Worm (Caenorhabditis elegans) whole organism, early embryonic: ENCODE measurements around the gene mpst-3.
"Not testable (repeated sequence)": the region's sequence is repeated elsewhere in the genome, so short reads cannot be mapped to it uniquely, and the experiment has no call there.

ENCODE experiments used
- B0310.2 ChIP-seq: sonication (generic microtip); optimal IDR thresholded peaks from 2 replicates; lab custom pipeline; 2016; ENCODE audit warnings: mild to moderate bottlenecking, missing genetic modification characterization, missing compliant biosample characterization
- F13C5.2 ChIP-seq: sonication (generic microtip); optimal IDR thresholded peaks from 2 replicates; lab custom pipeline; 2017; ENCODE audit warnings: mild to moderate bottlenecking, missing genetic modification characterization, inconsistent platforms, missing compliant biosample characterization
- aly-1 ChIP-seq: sonication (generic microtip); optimal IDR thresholded peaks from 2 replicates; lab custom pipeline; 2016; ENCODE audit warnings: missing genetic modification characterization, missing compliant biosample characterization
- ama-1 ChIP-seq: fragments of 150-350 bp; optimal IDR thresholded peaks from 2 replicates; lab custom pipeline; 2014
- ceh-13 ChIP-seq: fragments of 200-800 bp; sonication (Bioruptor generic); optimal IDR thresholded peaks from 2 replicates; lab custom pipeline; 2018; ENCODE audit warnings: mild to moderate bottlenecking, missing genetic modification characterization, missing compliant biosample characterization
- ceh-36 ChIP-seq: sonication (generic microtip); optimal IDR thresholded peaks from 2 replicates; lab custom pipeline; 2016; ENCODE audit warnings: missing genetic modification characterization, inconsistent platforms, missing compliant biosample characterization
- ets-7 ChIP-seq: sonication (generic microtip); optimal IDR thresholded peaks from 2 replicates; lab custom pipeline; 2016; ENCODE audit warnings: missing genotype, missing genetic modification characterization, missing compliant biosample characterization
- flt-1 ChIP-seq: fragments of 200-800 bp; sonication (Bioruptor generic); IDR thresholded peaks from 2 replicates; pipeline ENCODE4 v1.3.6; 2022; ENCODE audit warnings: missing genetic modification characterization, missing compliant biosample characterization
- hmbx-1 ChIP-seq: sonication (generic microtip); optimal IDR thresholded peaks from 2 replicates; lab custom pipeline; 2016; ENCODE audit warnings: mild to moderate bottlenecking, missing genetic modification characterization, missing compliant biosample characterization
- hmg-4 ChIP-seq: fragments of 200-800 bp; sonication (Bioruptor generic); optimal IDR thresholded peaks from 2 replicates; lab custom pipeline; 2018; ENCODE audit warnings: mild to moderate bottlenecking, missing genetic modification characterization, missing compliant biosample characterization
- hnd-1 ChIP-seq: sonication (generic microtip); optimal IDR thresholded peaks from 2 replicates; lab custom pipeline; 2016; ENCODE audit warnings: missing genetic modification characterization, missing compliant biosample characterization
- pes-1 ChIP-seq: fragments of 200-800 bp; sonication (Bioruptor generic); IDR thresholded peaks from 2 replicates; pipeline ENCODE4 v1.3.6; 2022; ENCODE audit warnings: missing genetic modification reagents, missing genetic modification characterization, missing compliant biosample characterization
- scrt-1 ChIP-seq: fragments of 200-800 bp; sonication (Bioruptor generic); IDR thresholded peaks from 2 replicates; pipeline ENCODE4 v1.3.6; 2022; ENCODE audit warnings: missing genetic modification characterization, missing compliant biosample characterization
- sea-1 ChIP-seq: fragments of 200-800 bp; sonication (Bioruptor generic); conservative IDR thresholded peaks from 2 replicates; pipeline ENCODE4 v1.3.6; 2022; ENCODE audit warnings: missing genetic modification characterization, missing compliant biosample characterization
- tbx-11 ChIP-seq: fragments of 200-800 bp; sonication (Bioruptor generic); IDR thresholded peaks from 2 replicates; pipeline ENCODE4 v1.3.6; 2022; ENCODE audit warnings: missing genetic modification characterization, missing compliant biosample characterization
- tbx-37 ChIP-seq: fragments of 200-800 bp; sonication (Bioruptor generic); conservative IDR thresholded peaks from 2 replicates; pipeline ENCODE4 v1.3.6; 2022; ENCODE audit warnings: missing genetic modification reagents, missing genetic modification characterization, missing compliant biosample characterization
- tra-4 ChIP-seq: sonication (generic microtip); optimal IDR thresholded peaks from 2 replicates; lab custom pipeline; 2017; ENCODE audit warnings: missing genetic modification characterization, missing compliant biosample characterization

The mpst-3 gene

DNA sequence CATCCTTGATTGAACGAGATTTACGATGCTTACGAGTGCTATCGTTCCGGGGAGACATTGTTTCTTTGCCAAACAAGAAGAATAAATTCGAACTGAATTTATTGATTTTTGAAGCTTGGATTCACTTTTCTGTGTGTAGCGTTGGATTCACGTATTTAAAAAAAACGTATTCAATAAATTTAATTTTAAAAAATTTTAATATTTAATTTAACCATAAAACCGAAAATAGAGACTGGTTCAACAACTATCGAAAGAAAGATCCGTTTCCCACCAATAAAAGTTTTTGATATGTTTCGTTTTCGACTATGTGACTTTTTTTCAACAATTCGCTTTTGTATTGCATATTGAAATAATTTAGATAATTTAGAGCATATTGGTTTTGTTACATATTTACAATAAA, 20.1 kb upstream of the mpst-3 start, which contains the start of gene ZC412.5:
ZC412.5 (minus strand) TSS at position 101 of the 400 bp plus-strand sequence.
- no peak for TF ChIP-seq hmg-4 (GFP tag; lab: Kevin White, UChicago)
- no peak for TF ChIP-seq aly-1 (tag; lab: Kevin White, UChicago)
- TF ChIP-seq flt-1 (GFP tag; lab: Robert Waterston, UW): no peak
- no peak for TF ChIP-seq pes-1 (GFP tag; lab: Robert Waterston, UW)
- TF ChIP-seq tbx-11: no peak
- no peak for TF ChIP-seq hmbx-1 (tag; lab: Kevin White, UChicago)
- no peak for TF ChIP-seq ama-1

DNA sequence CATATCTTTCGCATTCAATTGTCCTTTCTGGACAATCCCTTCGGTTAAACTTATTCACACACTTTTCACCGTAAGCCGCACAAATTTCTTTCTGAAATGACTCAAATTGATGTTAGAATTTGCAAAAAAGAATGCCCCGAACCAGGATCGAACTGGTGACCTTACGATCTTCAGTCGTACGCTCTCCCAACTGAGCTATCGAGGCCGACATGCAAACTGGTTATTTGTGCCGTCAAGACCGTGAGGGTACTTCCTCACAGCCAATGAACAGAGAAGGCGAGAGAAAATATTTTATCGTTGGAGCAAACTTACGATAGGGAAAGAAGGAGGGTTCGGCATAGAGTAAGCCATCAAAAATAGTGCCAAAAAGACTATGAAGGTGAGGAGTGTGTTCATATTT, 19.2 kb upstream of the mpst-3 start:
- TF ChIP-seq hmg-4 (GFP tag; lab: Kevin White, UChicago) (peak; percentile 41), ceh-36 (tag; lab: Kevin White, UChicago) (peak; percentile 53), pes-1 (GFP tag; lab: Robert Waterston, UW) (peak; percentile 83), tbx-11 (peak; percentile 45; the same call in 1 of the 2 replicates), hmbx-1 (tag; lab: Kevin White, UChicago) (no peak), tbx-37 (peak; percentile 49; the same call in 1 of the 2 replicates), hnd-1 (tag; lab: Kevin White, UChicago) (no peak), B0310.2 (tag; lab: Kevin White, UChicago) (peak; percentile 72), scrt-1 (GFP tag; lab: Robert Waterston, UW) (peak; percentile 74), ets-7 (tag; lab: Kevin White, UChicago) (no peak), sea-1 (GFP tag; lab: Robert Waterston, UW) (no peak), ceh-13 (GFP tag; lab: Kevin White, UChicago) (peak; percentile 30), tra-4 (no peak), F13C5.2 (tag; lab: Kevin White, UChicago) (peak; percentile 44), flt-1 (GFP tag; lab: Robert Waterston, UW) (peak; percentile 73)

DNA sequence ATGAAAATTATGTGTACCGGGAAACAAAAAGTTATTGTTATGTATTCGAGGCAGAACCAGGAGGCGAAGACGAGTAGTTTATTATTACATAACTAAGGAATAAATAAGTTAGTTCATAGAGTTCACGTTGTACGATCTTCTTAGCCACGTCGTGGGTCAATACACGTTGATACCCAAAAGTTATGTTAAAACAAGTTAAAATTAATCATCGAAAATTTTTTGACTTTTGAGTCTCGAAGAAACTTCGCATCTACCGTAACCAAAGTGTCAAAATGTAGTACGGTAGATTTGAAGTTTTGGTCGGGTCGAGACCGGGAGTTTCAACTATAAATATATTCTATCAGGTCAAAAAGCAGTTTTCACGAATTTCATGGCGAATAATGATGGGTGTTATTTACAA, 18.7 kb upstream of the mpst-3 start, which contains the start of gene ZC412.10:
ZC412.10 (minus strand) TSS at position 101 of the 400 bp plus-strand sequence.
- TF ChIP-seq hmg-4 (GFP tag; lab: Kevin White, UChicago); ets-7 (tag; lab: Kevin White, UChicago); tbx-11: not testable (repeated sequence)

DNA sequence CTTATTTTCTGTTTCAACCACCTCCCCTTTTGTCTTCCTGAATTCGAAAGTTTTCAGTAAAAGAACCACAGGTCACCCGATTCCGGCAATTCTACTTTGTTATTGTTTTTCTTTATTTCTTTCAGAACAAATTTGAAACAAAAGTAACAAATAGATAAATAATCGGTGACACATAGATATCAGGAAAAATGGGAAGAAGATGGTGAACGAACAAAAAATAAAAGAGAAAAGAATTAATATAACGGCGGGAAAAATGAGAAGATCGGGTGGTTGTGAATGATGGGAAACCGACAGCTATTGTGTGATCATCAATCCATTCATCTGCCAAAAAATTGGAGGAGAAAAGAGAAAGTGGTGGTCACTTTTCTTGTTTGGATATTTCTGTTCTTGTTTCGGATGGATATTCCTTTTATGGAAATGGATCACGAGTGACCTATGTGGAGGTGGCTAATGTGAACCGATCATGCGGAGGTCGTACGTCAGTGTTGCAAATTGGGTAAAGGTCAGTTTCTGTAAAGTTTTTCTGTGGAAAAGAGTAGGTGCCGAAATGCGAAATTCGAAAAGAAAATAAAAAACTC, 18.1 kb upstream of the mpst-3 start:
- TF ChIP-seq sea-1 (GFP tag; lab: Robert Waterston, UW) (no peak), B0310.2 (tag; lab: Kevin White, UChicago) (no peak), hnd-1 (tag; lab: Kevin White, UChicago) (no peak), F13C5.2 (tag; lab: Kevin White, UChicago) (no peak), tbx-37 (no peak), pes-1 (GFP tag; lab: Robert Waterston, UW) (no peak)

DNA sequence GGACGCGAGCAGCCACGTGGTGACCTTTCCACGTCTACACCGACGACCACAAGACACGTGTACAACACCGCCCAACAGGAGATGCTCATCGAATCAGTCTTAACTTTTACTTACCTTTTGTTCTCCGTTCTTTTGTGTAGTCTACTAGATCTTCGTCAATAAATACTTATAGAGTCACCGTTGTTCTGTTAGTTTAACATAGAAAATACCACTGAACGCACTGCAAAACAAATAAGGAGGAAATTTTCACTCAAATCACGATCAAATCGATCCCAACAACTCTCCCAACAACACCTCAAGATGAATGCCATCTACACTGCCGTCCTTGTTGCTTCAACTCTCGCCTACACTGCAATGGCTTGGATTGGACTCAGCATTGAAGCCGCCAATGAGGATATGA, 4.7 kb upstream of the mpst-3 start, which contains the start of gene nspa-2:
nspa-2 (plus strand) TSS at position 301 of the 400 bp plus-strand sequence.
- TF ChIP-seq scrt-1 (GFP tag; lab: Robert Waterston, UW); sea-1 (GFP tag; lab: Robert Waterston, UW); ama-1: not testable (repeated sequence)

DNA sequence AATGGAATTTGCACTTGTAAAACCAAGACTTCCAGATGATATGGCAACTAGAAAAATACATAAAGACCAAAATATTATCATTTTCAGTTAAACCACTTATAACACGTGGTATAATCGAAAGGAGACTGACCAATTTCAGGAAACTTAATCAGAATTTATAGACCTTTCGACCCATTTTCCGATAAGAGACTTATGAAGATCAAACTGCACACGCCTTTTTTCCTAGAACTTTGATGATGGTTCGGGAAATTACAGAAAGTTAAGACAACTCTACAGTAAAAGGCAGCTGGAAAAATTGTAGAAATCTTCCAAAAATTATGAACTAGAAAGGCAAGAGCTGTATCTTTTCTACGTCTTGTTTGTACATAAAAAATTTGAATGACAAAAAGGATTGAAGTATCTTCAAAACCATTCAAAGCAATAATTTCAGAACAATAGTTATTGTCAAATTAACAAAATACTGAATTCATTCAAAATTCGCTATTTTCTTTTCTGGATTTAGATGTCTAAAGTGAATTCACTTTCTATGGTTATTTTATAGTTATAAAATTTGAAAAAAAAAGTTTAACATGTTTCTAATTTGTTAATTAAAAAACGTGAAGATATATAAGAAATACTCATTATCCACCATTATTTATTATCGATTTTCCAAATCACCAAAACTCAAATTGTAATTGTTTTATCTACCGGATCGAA, 1.9 kb upstream of the mpst-3 start, which contains the start of the genes mpst-2 and H12D21.5:
mpst-2 (minus strand) TSS at position 101 of the 696 bp plus-strand sequence.
H12D21.5 (plus strand) TSS at position 646 of the 696 bp plus-strand sequence.
- TF ChIP-seq ama-1 (no peak), F13C5.2 (tag; lab: Kevin White, UChicago) (no peak), sea-1 (GFP tag; lab: Robert Waterston, UW) (no peak), flt-1 (GFP tag; lab: Robert Waterston, UW) (no peak), tbx-37 (no peak), ets-7 (tag; lab: Kevin White, UChicago) (no peak), B0310.2 (tag; lab: Kevin White, UChicago) (no peak), hmg-4 (GFP tag; lab: Kevin White, UChicago) (no peak), tbx-11 (no peak), ceh-13 (GFP tag; lab: Kevin White, UChicago) (no peak), aly-1 (tag; lab: Kevin White, UChicago) (no peak), pes-1 (GFP tag; lab: Robert Waterston, UW) (no peak), ceh-36 (tag; lab: Kevin White, UChicago) (no peak)

DNA sequence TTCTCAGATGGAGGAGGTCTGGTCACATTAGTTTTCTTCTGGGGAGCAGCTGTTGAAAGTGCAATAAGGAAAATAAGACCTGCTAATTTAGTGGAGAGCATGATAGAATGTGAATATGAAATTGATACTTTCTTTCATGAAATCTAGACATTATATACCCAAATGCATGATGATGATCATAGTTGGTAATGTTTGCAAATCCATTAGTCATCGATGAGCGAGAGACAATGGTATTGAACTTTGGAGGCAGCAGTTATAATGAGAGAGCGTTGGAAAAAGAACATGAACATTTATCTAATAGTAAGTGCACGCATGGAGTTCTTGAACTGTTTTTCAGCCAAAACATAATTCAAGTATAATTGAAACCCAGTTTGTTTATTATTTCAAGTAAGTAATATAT, 2.3 kb downstream of the mpst-3 start, which contains the start of gene H12D21.6:
H12D21.6 (minus strand) TSS at position 101 of the 400 bp plus-strand sequence.
- TF ChIP-seq hmbx-1 (tag; lab: Kevin White, UChicago) (no peak), pes-1 (GFP tag; lab: Robert Waterston, UW) (no peak), sea-1 (GFP tag; lab: Robert Waterston, UW) (no peak), hnd-1 (tag; lab: Kevin White, UChicago) (no peak), tra-4 (no peak), ama-1 (no peak), tbx-11 (no peak), hmg-4 (GFP tag; lab: Kevin White, UChicago) (no peak), aly-1 (tag; lab: Kevin White, UChicago) (no peak), flt-1 (GFP tag; lab: Robert Waterston, UW) (no peak), ets-7 (tag; lab: Kevin White, UChicago) (no peak), B0310.2 (tag; lab: Kevin White, UChicago) (no peak), scrt-1 (GFP tag; lab: Robert Waterston, UW) (no peak), ceh-13 (GFP tag; lab: Kevin White, UChicago) (no peak), ceh-36 (tag; lab: Kevin White, UChicago) (no peak)
